Worm (Caenorhabditis elegans): ENCODE data around the gene R74.8.
A peak's percentile ranks its signal among the peaks of the same experiment; 100 is the strongest.

R74.8 gene

ce11 chrIII:4168665-4169064 lies 37.4 kb upstream of the R74.8 start, which contains the start of gene ccdc-55:
ccdc-55 (minus strand) TSS chrIII:4168765.
- TF ChIP-seq hlh-8 (tag; optimal IDR thresholded peaks at IDR 0.05) = no peak
- TF ChIP-seq pha-4 (tag; optimal IDR thresholded peaks at IDR 0.05) = no peak
- no peak for TF ChIP-seq lim-6 (tag; optimal IDR thresholded peaks at IDR 0.05)
- no peak for TF ChIP-seq hlh-6 (tag; optimal IDR thresholded peaks at IDR 0.05)
- no peak for TF ChIP-seq pros-1 (tag; optimal IDR thresholded peaks at IDR 0.05)

- peak; percentile 89 for TF ChIP-seq madf-2 (tag; optimal IDR thresholded peaks at IDR 0.05)
- TF ChIP-seq T23F11.4 (GFP tag; optimal IDR thresholded peaks at IDR 0.05) = peak; percentile 83
- peak; percentile 94 for TF ChIP-seq fax-1 (tag; optimal IDR thresholded peaks at IDR 0.05)
- peak; percentile 93 for TF ChIP-seq K02D7.2 (tag; optimal IDR thresholded peaks at IDR 0.05)
- peak; percentile 93 for TF ChIP-seq rnt-1 (tag; optimal IDR thresholded peaks at IDR 0.05)
- peak; percentile 93 for TF ChIP-seq unc-86 (tag; optimal IDR thresholded peaks at IDR 0.05)
- TF ChIP-seq ceh-31 (tag; optimal IDR thresholded peaks at IDR 0.05) = peak; percentile 90
- peak; percentile 82 for TF ChIP-seq npax-4 (tag; optimal IDR thresholded peaks at IDR 0.05)
- TF ChIP-seq Y22D7AL.16 (tag; optimal IDR thresholded peaks at IDR 0.05) = peak; percentile 83
- TF ChIP-seq C38D4.7 (GFP tag; optimal IDR thresholded peaks at IDR 0.05) = peak; percentile 90
- TF ChIP-seq ceh-14 (tag; optimal IDR thresholded peaks at IDR 0.05) = peak; percentile 95
- TF ChIP-seq che-1 (tag; optimal IDR thresholded peaks at IDR 0.05) = peak; percentile 88
- TF ChIP-seq ceh-45 (GFP tag; IDR thresholded peaks at IDR 0.05) = peak; percentile 81; the same call in 1 of the 2 replicates
- TF ChIP-seq sox-4 (tag; optimal IDR thresholded peaks at IDR 0.05) = peak; percentile 91
- TF ChIP-seq sox-2 (GFP tag; IDR thresholded peaks at IDR 0.05) = 0 out of 2 replicates have a peak, but pooled peaks have one; percentile 29
- peak; percentile 92 for TF ChIP-seq pha-2 (tag; optimal IDR thresholded peaks at IDR 0.05)
- TF ChIP-seq lim-6 (tag; optimal IDR thresholded peaks at IDR 0.05) = peak; percentile 73
- TF ChIP-seq fkh-10 (GFP tag; optimal IDR thresholded peaks at IDR 0.05) = peak; percentile 64
- TF ChIP-seq pax-1 (tag; optimal IDR thresholded peaks at IDR 0.05) = no peak
- TF ChIP-seq lin-11 (tag; optimal IDR thresholded peaks at IDR 0.05) = peak; percentile 82
- TF ChIP-seq ets-4 (tag; optimal IDR thresholded peaks at IDR 0.05) = peak; percentile 69
- peak; percentile 85 for TF ChIP-seq zip-5 (tag; optimal IDR thresholded peaks at IDR 0.05)
- TF ChIP-seq syd-9 (tag; optimal IDR thresholded peaks at IDR 0.05) = peak; percentile 92
- TF ChIP-seq eyg-1 (tag; optimal IDR thresholded peaks at IDR 0.05) = peak; percentile 85
- peak; percentile 89 for TF ChIP-seq ahr-1 (tag; optimal IDR thresholded peaks at IDR 0.05)
- peak; percentile 92 for TF ChIP-seq ttx-3 (tag; optimal IDR thresholded peaks at IDR 0.05)
- TF ChIP-seq elt-2 (tag; optimal IDR thresholded peaks at IDR 0.05) = peak; percentile 97
- peak; percentile 84 for TF ChIP-seq F13H6.1 (tag; optimal IDR thresholded peaks at IDR 0.05)
- peak; percentile 51 for TF ChIP-seq pqm-1 (tag; optimal IDR thresholded peaks at IDR 0.05)
- TF ChIP-seq hlh-13 (GFP tag; optimal IDR thresholded peaks at IDR 0.05) = peak; percentile 71
- peak; percentile 91 for TF ChIP-seq ceh-34 (tag; optimal IDR thresholded peaks at IDR 0.05)
- TF ChIP-seq hlh-6 (tag; optimal IDR thresholded peaks at IDR 0.05) = peak; percentile 85
- TF ChIP-seq ceh-6 (GFP tag; optimal IDR thresholded peaks at IDR 0.05) = peak; percentile 85
- TF ChIP-seq ztf-16 (tag; optimal IDR thresholded peaks at IDR 0.05) = peak; percentile 88
- TF ChIP-seq unc-55 (GFP tag; optimal IDR thresholded peaks at IDR 0.05) = no peak
- TF ChIP-seq pros-1 (tag; optimal IDR thresholded peaks at IDR 0.05) = peak; percentile 11
- no peak for TF ChIP-seq pha-4 (tag; optimal IDR thresholded peaks at IDR 0.05)
- peak; percentile 63 for TF ChIP-seq ceh-22 (tag; optimal IDR thresholded peaks at IDR 0.05)
- no peak for TF ChIP-seq nhr-11 (tag; optimal IDR thresholded peaks at IDR 0.05)
- TF ChIP-seq hlh-8 (tag; optimal IDR thresholded peaks at IDR 0.05) = peak; percentile 94
- peak; percentile 92 for TF ChIP-seq ceh-2 (tag; optimal IDR thresholded peaks at IDR 0.05)
- peak; percentile 76 for TF ChIP-seq ceh-48 (tag; optimal IDR thresholded peaks at IDR 0.05)
- TF ChIP-seq pat-9 (tag; optimal IDR thresholded peaks at IDR 0.05) = peak; percentile 90
- peak; percentile 96 for TF ChIP-seq K09A11.1 (tag; optimal IDR thresholded peaks at IDR 0.05; ENCODE audit: insufficient read depth)
- peak; percentile 93 for TF ChIP-seq ceh-30 (tag; optimal IDR thresholded peaks at IDR 0.05)
- peak; percentile 87 for TF ChIP-seq odd-2 (tag; optimal IDR thresholded peaks at IDR 0.05)
- peak; percentile 82 for TF ChIP-seq ceh-24 (tag; optimal IDR thresholded peaks at IDR 0.05)
- TF ChIP-seq hlh-30 (tag; optimal IDR thresholded peaks at IDR 0.05; ENCODE audit: insufficient read depth) = peak; percentile 23
- TF ChIP-seq pag-3 (tag; optimal IDR thresholded peaks at IDR 0.05; ENCODE audit: borderline replicate concordance) = peak; percentile 37
These were observed 35.1 kb upstream of the R74.8 start, which contains the start of the genes rnf-121 and C16C10.4 for ce11 chrIII:4170903-4171377. rnf-121 (minus strand) TSS chrIII:4170953. C16C10.4 (plus strand) TSS chrIII:4171336.
